Worm (Caenorhabditis elegans): ENCODE measurements around the gene aldo-2.

ce11 chrIII:5925724-5926123 is 49.3 kb upstream of the aldo-2 start, which contains the start of the genes dnc-2 and bcl-7:
- no peak for TF ChIP-seq elt-2 (tag; optimal IDR thresholded peaks at IDR 0.05)
- no peak for TF ChIP-seq K02D7.2 (tag; optimal IDR thresholded peaks at IDR 0.05)
- TF ChIP-seq ama-1 (optimal IDR thresholded peaks at IDR 0.05), result no peak
- TF ChIP-seq pha-2 (tag; optimal IDR thresholded peaks at IDR 0.05), result no peak
- no peak for TF ChIP-seq ceh-34 (tag; optimal IDR thresholded peaks at IDR 0.05)
- TF ChIP-seq pax-1 (tag; optimal IDR thresholded peaks at IDR 0.05), result no peak
- no peak for TF ChIP-seq hlh-30 (tag; optimal IDR thresholded peaks at IDR 0.05; ENCODE audit: insufficient read depth)
- no peak for TF ChIP-seq pqm-1 (tag; optimal IDR thresholded peaks at IDR 0.05)
- TF ChIP-seq gmeb-2 (tag; optimal IDR thresholded peaks at IDR 0.05), result no peak
- TF ChIP-seq nhr-11 (tag; optimal IDR thresholded peaks at IDR 0.05), result no peak
- TF ChIP-seq madf-2 (tag; optimal IDR thresholded peaks at IDR 0.05), result no peak
- TF ChIP-seq sdc-2 (tag; optimal IDR thresholded peaks at IDR 0.05), result no peak
